Fruit fly (Drosophila melanogaster) whole organism, embryonic: ENCODE measurements around the gene CG10804.

Source experiments
- BEAF-32 ChIP-seq: fragments of 200-800 bp; sonication (Bioruptor generic); optimal IDR thresholded peaks from 3 replicates; lab custom pipeline; 2017; ENCODE audit warnings: missing biosample characterization, missing genetic modification characterization, mild to moderate bottlenecking, moderate library complexity, missing genetic modification reagents
- Bgb ChIP-seq: fragments of 200-800 bp; sonication (Bioruptor generic); IDR thresholded peaks from 2 replicates; pipeline ENCODE4 v1.3.6; 2022; ENCODE audit warnings: missing biosample characterization, missing genetic modification characterization; ENCODE audit not compliant: partially characterized antibody
- CG12299 ChIP-seq: fragments of 200-800 bp; sonication (Bioruptor generic); optimal IDR thresholded peaks from 2 replicates; lab custom pipeline; 2018; ENCODE audit warnings: missing biosample characterization, mild to moderate bottlenecking, missing genetic modification characterization
- CG12659 ChIP-seq: fragments of 200-800 bp; sonication (Bioruptor generic); optimal IDR thresholded peaks from 3 replicates; lab custom pipeline; 2017; ENCODE audit warnings: mild to moderate bottlenecking, missing biosample characterization, missing genetic modification reagents, missing genetic modification characterization
- CG13287 ChIP-seq: fragments of 200-800 bp; sonication (Bioruptor generic); IDR thresholded peaks from 2 replicates; pipeline ENCODE4 v1.3.6; 2022; ENCODE audit warnings: missing biosample characterization, missing genetic modification characterization; ENCODE audit not compliant: partially characterized antibody
- CG13296 ChIP-seq: fragments of 200-800 bp; sonication (Bioruptor generic); optimal IDR thresholded peaks from 3 replicates; lab custom pipeline; 2018; ENCODE audit warnings: missing biosample characterization, mild to moderate bottlenecking, missing genetic modification characterization
- CG13775 ChIP-seq: fragments of 200-800 bp; sonication (Bioruptor generic); optimal IDR thresholded peaks from 3 replicates; lab custom pipeline; 2017; ENCODE audit warnings: missing biosample characterization, mild to moderate bottlenecking, missing genetic modification characterization
- CG14014 ChIP-seq: fragments of 200-800 bp; sonication (Bioruptor generic); IDR thresholded peaks from 2 replicates; pipeline ENCODE4 v1.3.6; 2022; ENCODE audit warnings: missing biosample characterization, missing genetic modification characterization
- CG16813 ChIP-seq: fragments of 200-800 bp; sonication (Bioruptor generic); IDR thresholded peaks from 3 replicates; pipeline ENCODE4 v1.3.6; 2022; ENCODE audit warnings: missing biosample characterization, missing genetic modification characterization; ENCODE audit not compliant: partially characterized antibody
- CG17361 ChIP-seq: fragments of 200-800 bp; sonication (Bioruptor generic); IDR thresholded peaks from 3 replicates; pipeline ENCODE4 v1.3.6; 2022; ENCODE audit warnings: missing biosample characterization, missing genetic modification characterization
- CG17568 ChIP-seq: fragments of 200-800 bp; sonication (Bioruptor generic); optimal IDR thresholded peaks from 2 replicates; lab custom pipeline; 2018; ENCODE audit warnings: missing biosample characterization, mild to moderate bottlenecking, missing genetic modification characterization, moderate library complexity
- CG17829 ChIP-seq: fragments of 200-800 bp; optimal IDR thresholded peaks from 2 replicates; lab custom pipeline; 2019; ENCODE audit warnings: missing biosample characterization, mild to moderate bottlenecking, missing genetic modification characterization, moderate library complexity
- CG18476 ChIP-seq: fragments of 200-800 bp; sonication (Bioruptor generic); optimal IDR thresholded peaks from 2 replicates; lab custom pipeline; 2016; ENCODE audit warnings: missing biosample characterization, mild to moderate bottlenecking, missing genetic modification characterization
- CG2129 ChIP-seq: fragments of 200-800 bp; sonication (Bioruptor generic); IDR thresholded peaks from 2 replicates; pipeline ENCODE4 v1.3.6; 2022; ENCODE audit warnings: missing biosample characterization, missing genetic modification characterization; ENCODE audit not compliant: partially characterized antibody
- CG4854 ChIP-seq: fragments of 200-800 bp; sonication (Bioruptor generic); optimal IDR thresholded peaks from 2 replicates; lab custom pipeline; 2016; ENCODE audit warnings: missing biosample characterization, missing genetic modification characterization, inconsistent platforms
- CG5180 ChIP-seq: fragments of 200-800 bp; sonication (Bioruptor generic); optimal IDR thresholded peaks from 3 replicates; lab custom pipeline; 2017; ENCODE audit warnings: missing biosample characterization, missing genetic modification characterization, mild to moderate bottlenecking, moderate library complexity, missing genetic modification reagents
- CG5245 ChIP-seq: fragments of 200-800 bp; sonication (Bioruptor generic); optimal IDR thresholded peaks from 3 replicates; lab custom pipeline; 2016; ENCODE audit warnings: missing biosample characterization, missing genetic modification characterization
- CG7556 ChIP-seq: fragments of 200-800 bp; sonication (Bioruptor generic); optimal IDR thresholded peaks from 2 replicates; lab custom pipeline; 2017; ENCODE audit warnings: missing biosample characterization, mild to moderate bottlenecking, missing genetic modification characterization
- CG8089 ChIP-seq: fragments of 200-800 bp; sonication (Bioruptor generic); optimal IDR thresholded peaks from 3 replicates; lab custom pipeline; 2016; ENCODE audit warnings: missing biosample characterization, missing genetic modification characterization
- D19A ChIP-seq: fragments of 200-800 bp; optimal IDR thresholded peaks from 3 replicates; lab custom pipeline; 2019; ENCODE audit warnings: missing biosample characterization, mild to moderate bottlenecking, missing genetic modification characterization, moderate library complexity
- Deaf1 ChIP-seq: fragments of 200-800 bp; optimal IDR thresholded peaks from 3 replicates; lab custom pipeline; 2019; ENCODE audit warnings: missing biosample characterization, mild to moderate bottlenecking, missing genetic modification characterization, moderate library complexity
- ERR ChIP-seq: fragments of 200-800 bp; sonication (Bioruptor generic); optimal IDR thresholded peaks from 2 replicates; lab custom pipeline; 2016; ENCODE audit warnings: missing biosample characterization, missing genetic modification characterization
- GATAe ChIP-seq: fragments of 200-800 bp; sonication (Bioruptor generic); conservative IDR thresholded peaks from 2 replicates; pipeline ENCODE4 v1.3.6; 2022; ENCODE audit warnings: missing biosample characterization, missing genetic modification characterization
- H2.0 ChIP-seq: fragments of 200-800 bp; sonication (Bioruptor generic); IDR thresholded peaks from 2 replicates; pipeline ENCODE4 v1.3.6; 2022; ENCODE audit warnings: missing biosample characterization, missing genetic modification characterization
- HLHmδ ChIP-seq: fragments of 200-800 bp; sonication (Bioruptor generic); optimal IDR thresholded peaks from 2 replicates; lab custom pipeline; 2018; ENCODE audit warnings: missing biosample characterization, mild to moderate bottlenecking, missing genetic modification characterization, moderate library complexity
- HmgZ ChIP-seq: fragments of 200-800 bp; sonication (Bioruptor generic); optimal IDR thresholded peaks from 2 replicates; lab custom pipeline; 2018; ENCODE audit warnings: missing biosample characterization, mild to moderate bottlenecking, missing genetic modification characterization
- Hr39 ChIP-seq: fragments of >200 bp; optimal IDR thresholded peaks from 2 replicates; lab custom pipeline; 2017
- Hr78 ChIP-seq, 2 experiments: fragments of 200-800 bp in 1 of 2; fragments of >200 bp in 1 of 2; sonication (Bioruptor generic) in 1 of 2; optimal IDR thresholded peaks; 2 replicates each; lab custom pipeline; 2017 to 2019; ENCODE audit warnings: missing biosample characterization in 2 of 2, missing genetic modification characterization in 2 of 2, mild to moderate bottlenecking in 1 of 2, moderate library complexity in 1 of 2
- Lhr ChIP-seq: fragments of 200-800 bp; sonication (Bioruptor generic); optimal IDR thresholded peaks from 3 replicates; lab custom pipeline; 2017; ENCODE audit warnings: mild to moderate bottlenecking, missing biosample characterization, missing genetic modification reagents, missing genetic modification characterization
- Neu2 ChIP-seq: fragments of 200-800 bp; sonication (Bioruptor generic); optimal IDR thresholded peaks from 3 replicates; lab custom pipeline; 2016; ENCODE audit warnings: missing biosample characterization, missing genetic modification characterization, borderline replicate concordance
- Sry-β ChIP-seq: fragments of 200-800 bp; sonication (Bioruptor generic); optimal IDR thresholded peaks from 2 replicates; lab custom pipeline; 2018; ENCODE audit warnings: missing biosample characterization, mild to moderate bottlenecking, missing genetic modification characterization, moderate library complexity
- Ssrp ChIP-seq: fragments of 200-800 bp; sonication (Bioruptor generic); optimal IDR thresholded peaks from 2 replicates; lab custom pipeline; 2018; ENCODE audit warnings: missing biosample characterization, mild to moderate bottlenecking, missing genetic modification characterization, moderate library complexity
- Xbp1 ChIP-seq: fragments of 200-800 bp; sonication (Bioruptor generic); optimal IDR thresholded peaks from 3 replicates; lab custom pipeline; 2016; ENCODE audit warnings: missing biosample characterization, mild to moderate bottlenecking, missing genetic modification characterization
- bigmax ChIP-seq: fragments of 200-800 bp; sonication (Bioruptor generic); optimal IDR thresholded peaks from 2 replicates; lab custom pipeline; 2018; ENCODE audit warnings: missing biosample characterization, mild to moderate bottlenecking, missing genetic modification characterization
- br ChIP-seq: fragments of >200 bp; optimal IDR thresholded peaks from 2 replicates; lab custom pipeline; 2017
- dimm ChIP-seq: fragments of 200-800 bp; sonication (Bioruptor generic); IDR thresholded peaks from 2 replicates; pipeline ENCODE4 v1.3.6; 2022; ENCODE audit warnings: missing biosample characterization, missing genetic modification characterization
- eyg ChIP-seq: fragments of 200-800 bp; sonication (Bioruptor generic); optimal IDR thresholded peaks from 3 replicates; lab custom pipeline; 2016; ENCODE audit warnings: missing biosample characterization, missing genetic modification characterization
- fd96Cb ChIP-seq: fragments of 200-800 bp; sonication (Bioruptor generic); optimal IDR thresholded peaks from 2 replicates; lab custom pipeline; 2018; ENCODE audit warnings: missing biosample characterization, mild to moderate bottlenecking, missing genetic modification characterization, moderate library complexity
- gfzf ChIP-seq: fragments of 200-800 bp; sonication (Bioruptor generic); optimal IDR thresholded peaks from 2 replicates; lab custom pipeline; 2016; ENCODE audit warnings: missing biosample characterization, mild to moderate bottlenecking, missing genetic modification characterization, moderate library complexity
- gsb-n ChIP-seq: fragments of 200-800 bp; sonication (Bioruptor generic); optimal IDR thresholded peaks from 3 replicates; lab custom pipeline; 2018; ENCODE audit warnings: missing biosample characterization, mild to moderate bottlenecking, missing genetic modification characterization
- jing ChIP-seq: fragments of 200-800 bp; sonication (Bioruptor generic); optimal IDR thresholded peaks from 2 replicates; lab custom pipeline; 2018; ENCODE audit warnings: missing biosample characterization, mild to moderate bottlenecking, missing genetic modification characterization
- kay ChIP-seq: fragments of 200-800 bp; sonication (Bioruptor generic); optimal IDR thresholded peaks from 2 replicates; lab custom pipeline; 2016; ENCODE audit warnings: missing biosample characterization, missing genetic modification characterization
- lmd ChIP-seq: fragments of 200-800 bp; sonication (Bioruptor generic); IDR thresholded peaks from 2 replicates; pipeline ENCODE4 v1.3.6; 2022; ENCODE audit warnings: missing biosample characterization, missing genetic modification characterization
- mam ChIP-seq: fragments of 200-800 bp; sonication (Bioruptor generic); optimal IDR thresholded peaks from 3 replicates; lab custom pipeline; 2016; ENCODE audit warnings: missing biosample characterization, missing genetic modification characterization
- pb ChIP-seq: fragments of 200-800 bp; sonication (Bioruptor generic); optimal IDR thresholded peaks from 3 replicates; lab custom pipeline; 2016; ENCODE audit warnings: missing biosample characterization, missing genetic modification characterization
- stc ChIP-seq: fragments of 200-800 bp; sonication (Bioruptor generic); IDR thresholded peaks from 2 replicates; pipeline ENCODE4 v1.3.6; 2022; ENCODE audit warnings: missing biosample characterization, missing genetic modification characterization
- tap ChIP-seq: fragments of 200-800 bp; optimal IDR thresholded peaks from 3 replicates; lab custom pipeline; 2019; ENCODE audit warnings: missing biosample characterization, mild to moderate bottlenecking, missing genetic modification characterization, moderate library complexity
- wor ChIP-seq: fragments of 200-800 bp; sonication (Bioruptor generic); IDR thresholded peaks from 2 replicates; pipeline ENCODE4 v1.3.6; 2022; ENCODE audit warnings: missing biosample characterization, missing genetic modification characterization

Gene CG10804

DNA sequence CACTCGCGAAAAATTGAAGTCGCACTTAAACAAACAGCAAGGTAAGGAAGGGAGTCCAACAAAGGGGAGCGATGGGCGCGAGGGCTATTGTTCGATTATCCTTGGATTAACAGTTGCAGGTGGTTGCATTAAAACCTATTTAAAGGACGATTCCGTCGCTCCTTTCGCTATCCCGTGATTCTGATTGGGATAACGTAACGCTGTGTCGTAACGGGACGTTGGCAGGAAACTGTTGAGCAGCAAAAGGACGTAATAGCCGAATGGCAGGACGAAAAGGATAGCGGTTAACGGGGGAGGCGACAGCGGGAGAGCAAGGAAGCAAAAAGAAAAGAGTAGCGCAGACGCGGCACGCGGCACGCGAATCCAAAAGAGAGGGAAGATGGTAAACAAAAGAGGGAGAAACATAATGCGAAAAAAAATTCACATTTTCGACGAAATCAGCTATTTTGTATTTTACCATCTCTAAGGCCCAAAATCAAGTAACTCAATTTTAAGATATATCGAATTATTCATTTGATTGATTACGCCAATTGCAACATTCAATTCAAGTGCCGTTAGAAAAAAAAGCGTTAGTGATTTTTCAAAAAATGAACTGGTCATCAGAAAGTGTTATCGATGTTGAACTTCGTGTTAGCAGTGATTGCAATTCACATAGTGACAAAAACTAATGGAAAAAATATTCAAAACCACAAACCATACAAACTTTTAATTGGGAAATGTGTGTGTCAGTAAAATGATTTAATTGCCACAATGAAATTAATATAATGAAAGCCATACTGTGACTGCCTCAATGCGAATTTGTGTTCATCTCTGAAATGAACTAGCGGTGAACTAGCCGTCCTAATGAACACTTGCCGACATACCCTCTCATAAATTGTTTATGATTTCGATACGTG is at the start of gene CG10804, which contains the start of gene CG10802 (continued):
- TF ChIP-seq CG17568 (GFP tag; lab: Kevin White, UChicago) (no peak), CG12299 (tag; lab: Kevin White, UChicago) (no peak), CG2129 (GFP tag; lab: Robert Waterston, UW) (peak; percentile 49; the same call in 1 of the 2 replicates), wor (GFP tag; lab: Robert Waterston, UW) (peak; percentile 57), Deaf1 (tag; lab: Kevin White, UChicago) (no peak), Sry-β (peak; percentile 86), tap (no peak), CG7556 (peak; percentile 45), HmgZ (peak; percentile 80), GATAe (peak; percentile 61; the same call in 1 of the 2 replicates), Lhr (peak; percentile 69), ERR (GFP tag; lab: Kevin White, UChicago) (peak; percentile 41), CG17361 (GFP tag; lab: Robert Waterston, UW) (peak; percentile 82), Hr78 (GFP tag; optimal IDR thresholded peaks at IDR 0.05; lab: Kevin White, UChicago) (no peak), Neu2 (GFP tag; lab: Kevin White, UChicago) (no peak), HLHmδ (GFP tag; lab: Kevin White, UChicago) (no peak), mam (GFP tag; lab: Kevin White, UChicago) (peak; percentile 90), stc (peak; percentile 86), fd96Cb (tag; lab: Kevin White, UChicago) (peak; percentile 60), Bgb (GFP tag; lab: Robert Waterston, UW) (peak; percentile 62), lmd (GFP tag; lab: Robert Waterston, UW) (peak; percentile 80), CG13296 (GFP tag; lab: Kevin White, UChicago) (peak; percentile 46), D19A (peak; percentile 66), Xbp1 (GFP tag; lab: Kevin White, UChicago) (peak; percentile 82), pb (GFP tag; lab: Kevin White, UChicago) (peak; percentile 65), CG18476 (GFP tag; lab: Kevin White, UChicago) (peak; percentile 49), CG13775 (peak; percentile 73), dimm (GFP tag; lab: Robert Waterston, UW) (no peak), H2.0 (GFP tag; lab: Robert Waterston, UW) (peak; percentile 74), CG8089 (peak; percentile 67), CG4854 (GFP tag; lab: Kevin White, UChicago) (peak; percentile 50), CG17829 (peak; percentile 72), jing (peak; percentile 3), CG13287 (GFP tag; lab: Robert Waterston, UW) (peak; percentile 78), CG5245 (peak; percentile 34), CG14014 (peak; percentile 82), Hr39 (lab: Kevin White, UChicago) (no peak), CG16813 (peak; percentile 77), CG12659 (peak; percentile 82), kay (GFP tag; lab: Kevin White, UChicago) (peak; percentile 61), bigmax (GFP tag; lab: Kevin White, UChicago) (no peak), Ssrp (peak; percentile 65), BEAF-32 (GFP tag; lab: Kevin White, UChicago) (peak; percentile 85), gfzf (GFP tag; lab: Kevin White, UChicago) (peak; percentile 74), eyg (GFP tag; lab: Kevin White, UChicago) (peak; percentile 38), gsb-n (no peak), CG5180 (GFP tag; lab: Kevin White, UChicago) (no peak), br (lab: Kevin White, UChicago) (no peak)
